Fruit fly (Drosophila melanogaster): ENCODE measurements around the gene mRpL2.
A peak's percentile ranks its signal among the peaks of the same experiment; 100 is the strongest.

DNA sequence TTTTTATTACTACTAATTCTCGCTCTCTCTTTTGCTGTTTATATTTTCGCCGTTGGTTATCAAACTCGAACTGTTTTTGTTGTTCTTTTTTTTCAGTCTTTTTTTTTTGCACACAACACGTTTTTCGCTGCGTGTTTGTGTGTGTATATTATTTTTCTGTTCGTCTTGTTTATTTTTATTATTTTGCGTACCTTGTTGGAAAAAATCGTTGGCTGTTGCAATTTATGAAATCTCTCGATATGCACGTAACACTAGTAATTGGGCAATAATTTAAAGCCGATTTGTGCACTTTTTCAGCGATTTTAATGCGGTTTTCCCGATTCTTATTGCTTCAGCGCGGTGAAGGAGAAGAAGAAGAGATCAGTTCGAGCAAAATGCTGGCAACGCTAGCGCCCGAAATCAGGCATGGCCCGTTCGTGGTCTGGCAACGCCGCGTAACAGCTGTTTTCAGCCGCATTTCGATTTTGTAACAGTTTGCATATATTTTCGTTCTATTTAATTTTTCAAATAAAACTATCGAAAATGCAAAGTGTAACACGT, at the start of gene mRpL2, which contains the start of gene FoxK:
- TF ChIP-seq CG9948 (tag; optimal IDR thresholded peaks at IDR 0.05) (peak; percentile 66), Snoo (tag; optimal IDR thresholded peaks at IDR 0.05) (peak; percentile 68), rn (GFP tag; IDR thresholded peaks at IDR 0.05) (peak; percentile 39; the same call in 1 of the 2 replicates), fd96Ca (GFP tag; IDR thresholded peaks at IDR 0.05) (peak; percentile 69; the same call in 1 of the 3 replicates), CG34367 (tag; optimal IDR thresholded peaks at IDR 0.05) (peak; percentile 87), CG13204 (GFP tag; optimal IDR thresholded peaks at IDR 0.05) (peak; percentile 89), CG8301 (tag; optimal IDR thresholded peaks at IDR 0.05) (peak; percentile 82)
